Fruit fly (Drosophila melanogaster): ENCODE results near the gene sturkopf.

The sturkopf gene

DNA sequence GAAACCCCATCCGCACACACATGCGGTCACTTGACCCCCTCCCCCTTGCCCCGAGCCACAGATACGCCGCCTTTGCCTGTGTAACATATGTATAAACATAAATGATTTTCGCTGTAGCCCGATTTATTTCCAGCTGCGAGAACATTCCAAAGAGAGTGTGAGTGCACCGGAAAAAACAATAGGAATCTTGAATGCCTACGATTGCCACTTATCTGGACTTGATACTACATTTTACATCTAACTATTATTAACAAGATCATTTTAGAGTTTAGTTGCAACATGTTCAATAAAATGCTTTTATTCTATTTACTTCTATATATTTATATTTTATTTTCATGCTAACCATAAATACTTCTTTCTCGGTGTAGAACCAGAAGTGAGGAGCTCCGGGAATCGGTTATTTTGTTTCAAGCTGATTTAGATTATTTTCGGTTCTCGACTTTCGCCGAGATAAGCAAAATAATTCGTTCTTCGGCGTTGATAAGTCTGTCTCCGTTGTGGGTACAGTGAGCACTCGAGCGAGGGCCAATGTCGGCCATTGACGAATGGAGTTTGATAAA lies 13.0 kb downstream of the sturkopf start (continued):
- no peak for TF ChIP-seq CG3995 (GFP tag; optimal IDR thresholded peaks at IDR 0.05)
- TF ChIP-seq CoRest (tag; optimal IDR thresholded peaks at IDR 0.05) = peak; percentile 88
- no peak for TF ChIP-seq nau (GFP tag; optimal IDR thresholded peaks at IDR 0.05)
- no peak for TF ChIP-seq prd (optimal IDR thresholded peaks at IDR 0.05)
- peak; percentile 89 for TF ChIP-seq prd (GFP tag; IDR thresholded peaks at IDR 0.05)
- TF ChIP-seq sc (optimal IDR thresholded peaks at IDR 0.05) = no peak
- peak; percentile 79 for TF ChIP-seq sc (GFP tag; optimal IDR thresholded peaks at IDR 0.05)
- TF ChIP-seq Dll (GFP tag; IDR thresholded peaks at IDR 0.05; ENCODE audit: partially characterized antibody) = no peak
- 0 out of 2 replicates have a peak, but pooled peaks have one; percentile 11 for TF ChIP-seq dati (GFP tag; IDR thresholded peaks at IDR 0.05)
- peak; percentile 59 for TF ChIP-seq E2f2 (GFP tag; IDR thresholded peaks at IDR 0.05)
- peak; percentile 5 for TF ChIP-seq CG8944 (GFP tag; optimal IDR thresholded peaks at IDR 0.05)
- TF ChIP-seq abd-A (tag; optimal IDR thresholded peaks at IDR 0.05) = no peak
- peak; percentile 88 for TF ChIP-seq BtbVII (GFP tag; optimal IDR thresholded peaks at IDR 0.05)
- TF ChIP-seq wek (GFP tag; optimal IDR thresholded peaks at IDR 0.05) = peak; percentile 11
- TF ChIP-seq mam (GFP tag; optimal IDR thresholded peaks at IDR 0.05) = peak; percentile 24
- no peak for TF ChIP-seq Dad (GFP tag; optimal IDR thresholded peaks at IDR 0.05)
- TF ChIP-seq pb (GFP tag; optimal IDR thresholded peaks at IDR 0.05) = no peak
- TF ChIP-seq oc (tag; optimal IDR thresholded peaks at IDR 0.05) = peak; percentile 78
- peak; percentile 66 for TF ChIP-seq Hand (GFP tag; optimal IDR thresholded peaks at IDR 0.05)
- peak; percentile 84 for TF ChIP-seq zen (tag; optimal IDR thresholded peaks at IDR 0.05)
- peak; percentile 76 for TF ChIP-seq CG16815 (GFP tag; optimal IDR thresholded peaks at IDR 0.05)
- peak; percentile 69; the same call in 2 of the 3 replicates for TF ChIP-seq otp (GFP tag; IDR thresholded peaks at IDR 0.05)
- peak; percentile 67; the same call in 2 of the 3 replicates for TF ChIP-seq H15 (GFP tag; IDR thresholded peaks at IDR 0.05)
- TF ChIP-seq Mrtf (GFP tag; IDR thresholded peaks at IDR 0.05) = peak; percentile 70; the same call in 1 of the 3 replicates
- TF ChIP-seq hkb (optimal IDR thresholded peaks at IDR 0.05) = no peak
- peak; percentile 90 for TF ChIP-seq hkb (GFP tag; IDR thresholded peaks at IDR 0.05)
- peak; percentile 35; the same call in 1 of the 2 replicates for TF ChIP-seq NFAT (GFP tag; IDR thresholded peaks at IDR 0.05)
- TF ChIP-seq MESR4 (GFP tag; optimal IDR thresholded peaks at IDR 0.05) = no peak
- TF ChIP-seq gce (GFP tag; IDR thresholded peaks at IDR 0.05) = peak; percentile 80; the same call in 2 of the 3 replicates
- TF ChIP-seq CG3163 (GFP tag; optimal IDR thresholded peaks at IDR 0.05) = no peak
- no peak for TF ChIP-seq pan (optimal IDR thresholded peaks at IDR 0.05)
- TF ChIP-seq pan (GFP tag; optimal IDR thresholded peaks at IDR 0.05 in 1 of 2, IDR thresholded peaks at IDR 0.05 in 1 of 2) = peak in 1 of 2 experiments; percentile 82
- peak; percentile 80 for TF ChIP-seq CG17328 (GFP tag; IDR thresholded peaks at IDR 0.05)
- no peak; the same call in none of the 3 replicates for TF ChIP-seq so (GFP tag; IDR thresholded peaks at IDR 0.05)
- no peak for TF ChIP-seq CG7963 (GFP tag; IDR thresholded peaks at IDR 0.05; ENCODE audit: partially characterized antibody)
- peak; percentile 42 for TF ChIP-seq CG13123 (GFP tag; optimal IDR thresholded peaks at IDR 0.05)
- no peak for TF ChIP-seq D (optimal IDR thresholded peaks at IDR 0.05)
- TF ChIP-seq D (GFP tag; optimal IDR thresholded peaks at IDR 0.05) = peak; percentile 87
- TF ChIP-seq CG10431 (GFP tag; optimal IDR thresholded peaks at IDR 0.05) = peak; percentile 70
- peak; percentile 75 for TF ChIP-seq CG2120 (GFP tag; optimal IDR thresholded peaks at IDR 0.05)
- no peak for TF ChIP-seq CG9797 (GFP tag; optimal IDR thresholded peaks at IDR 0.05)
- peak; percentile 28 for TF ChIP-seq CHES-1-like (GFP tag; optimal IDR thresholded peaks at IDR 0.05)
- peak; percentile 47 for TF ChIP-seq CG2116 (GFP tag; optimal IDR thresholded peaks at IDR 0.05)
- TF ChIP-seq Dp (GFP tag; optimal IDR thresholded peaks at IDR 0.05) = no peak
- TF ChIP-seq CG13894 (tag; optimal IDR thresholded peaks at IDR 0.05) = peak; percentile 23
- peak; percentile 81 for TF ChIP-seq CG2875 (GFP tag; optimal IDR thresholded peaks at IDR 0.05)
- peak; percentile 68 for TF ChIP-seq slbo (GFP tag; IDR thresholded peaks at IDR 0.05)
- TF ChIP-seq CTCF (GFP tag; optimal IDR thresholded peaks at IDR 0.05) = peak; percentile 39
- TF ChIP-seq en (GFP tag; optimal IDR thresholded peaks at IDR 0.05) = no peak
- TF ChIP-seq gfzf (GFP tag; optimal IDR thresholded peaks at IDR 0.05) = no peak
- no peak for TF ChIP-seq toy (GFP tag; IDR thresholded peaks at IDR 0.05)
- peak; percentile 79 for TF ChIP-seq CG6254 (GFP tag; optimal IDR thresholded peaks at IDR 0.05)

Data from whole organism, embryonic.